Fruit fly (Drosophila melanogaster): ENCODE measurements around the gene upd1.

upd1 gene

DNA sequence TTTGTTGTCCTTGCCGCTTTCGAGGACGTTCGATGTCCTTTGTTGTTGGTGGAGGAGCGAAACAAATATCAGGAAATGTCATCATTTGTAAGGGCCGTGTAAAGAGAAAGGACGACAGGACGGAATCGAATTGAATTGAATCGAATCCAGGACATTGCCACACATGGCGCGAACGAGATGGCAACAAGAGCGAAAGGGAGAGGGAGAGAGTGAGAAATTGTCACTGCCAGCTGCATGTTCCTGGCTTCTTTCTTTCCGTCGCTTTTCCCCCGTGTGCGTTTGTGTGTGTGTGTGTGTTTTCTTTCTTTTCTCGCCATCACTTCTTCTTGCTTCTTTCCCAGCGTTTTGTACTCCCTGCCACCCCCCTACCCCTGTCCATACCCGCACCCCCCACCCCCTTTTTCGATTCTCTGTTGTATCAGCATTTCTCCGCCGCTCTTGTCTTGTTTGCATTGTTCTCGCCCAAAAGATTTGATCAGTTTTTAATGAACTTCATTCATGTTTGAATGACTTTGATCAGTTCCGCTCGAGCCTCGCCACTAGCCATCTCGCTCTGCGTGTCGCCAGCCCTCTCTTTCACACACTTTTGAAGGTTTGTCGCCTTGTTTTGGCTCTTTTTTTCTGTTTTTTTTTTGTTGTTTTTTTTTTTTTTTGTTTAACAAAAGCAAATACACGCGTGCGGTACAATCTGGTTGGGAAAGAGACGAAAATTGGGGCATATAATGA lies 11.0 kb downstream of the upd1 start:
- TF ChIP-seq Eip93F (GFP tag; optimal IDR thresholded peaks at IDR 0.05), result no peak
- no peak for TF ChIP-seq CG6792 (GFP tag; optimal IDR thresholded peaks at IDR 0.05)
- no peak for TF ChIP-seq fd85E (GFP tag; optimal IDR thresholded peaks at IDR 0.05)
- no peak for TF ChIP-seq Blimp-1 (GFP tag; optimal IDR thresholded peaks at IDR 0.05)
- no peak for TF ChIP-seq CG10669 (GFP tag; optimal IDR thresholded peaks at IDR 0.05)
- no peak for TF ChIP-seq lz (GFP tag; optimal IDR thresholded peaks at IDR 0.05)
- no peak for TF ChIP-seq CG3919 (GFP tag; optimal IDR thresholded peaks at IDR 0.05)
- no peak for TF ChIP-seq fd59A (GFP tag; optimal IDR thresholded peaks at IDR 0.05)
- TF ChIP-seq CG34406 (GFP tag; optimal IDR thresholded peaks at IDR 0.05), result no peak
- no peak for TF ChIP-seq Smox (GFP tag; optimal IDR thresholded peaks at IDR 0.05)
- TF ChIP-seq Eip75B (GFP tag; optimal IDR thresholded peaks at IDR 0.05), result no peak
- no peak for TF ChIP-seq CG15336 (GFP tag; IDR thresholded peaks at IDR 0.05)
- no peak for TF ChIP-seq Ets21C (GFP tag; optimal IDR thresholded peaks at IDR 0.05)
- TF ChIP-seq CG6276 (GFP tag; optimal IDR thresholded peaks at IDR 0.05), result no peak
- no peak for TF ChIP-seq Met (GFP tag; optimal IDR thresholded peaks at IDR 0.05)

DNA sequence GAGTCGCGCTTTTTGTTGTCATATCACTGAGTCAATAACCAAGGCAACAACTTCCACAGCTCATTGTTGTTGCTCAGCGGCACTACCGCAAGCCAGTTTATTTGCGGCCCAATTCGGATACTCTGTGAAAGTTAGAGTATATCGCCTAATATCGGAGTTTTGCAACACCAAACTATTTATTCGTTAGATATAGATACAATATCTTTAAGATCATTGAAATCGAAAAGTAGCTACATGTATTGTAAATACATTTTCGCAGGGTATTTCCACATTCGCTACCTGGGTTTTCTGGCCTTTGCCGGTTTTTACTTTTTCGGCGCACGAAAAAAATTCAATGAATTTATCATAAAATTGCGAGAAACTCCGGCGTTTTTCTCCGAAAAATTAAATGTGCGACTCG lies 15.1 kb downstream of the upd1 start:
- TF ChIP-seq Sox102F (GFP tag; optimal IDR thresholded peaks at IDR 0.05), result peak; percentile 92
- TF ChIP-seq Met (GFP tag; optimal IDR thresholded peaks at IDR 0.05), result peak; percentile 90
- TF ChIP-seq CG1621 (tag; optimal IDR thresholded peaks at IDR 0.05), result no peak
- TF ChIP-seq svp (GFP tag), result peak; percentile 97
- peak; percentile 88 for TF ChIP-seq CG3919 (GFP tag; optimal IDR thresholded peaks at IDR 0.05)
- peak; percentile 97 for TF ChIP-seq Eip78C (GFP tag)
- TF ChIP-seq CG6808 (GFP tag; optimal IDR thresholded peaks at IDR 0.05), result peak; percentile 46
- peak; percentile 54 for TF ChIP-seq Lpt (GFP tag; optimal IDR thresholded peaks at IDR 0.05)
- TF ChIP-seq Blimp-1 (GFP tag; optimal IDR thresholded peaks at IDR 0.05), result peak; percentile 84
- peak in 1 of 2 experiments; percentile 59 for TF ChIP-seq ss (GFP tag; optimal IDR thresholded peaks at IDR 0.05)
- peak; percentile 74 for TF ChIP-seq CG10631 (GFP tag; optimal IDR thresholded peaks at IDR 0.05)
- peak; percentile 30 for TF ChIP-seq spab (GFP tag; optimal IDR thresholded peaks at IDR 0.05)
- TF ChIP-seq CG7368 (GFP tag; optimal IDR thresholded peaks at IDR 0.05), result peak; percentile 79
- peak; percentile 89 for TF ChIP-seq pdm3 (GFP tag; optimal IDR thresholded peaks at IDR 0.05)
- peak; percentile 93 for TF ChIP-seq CG6163 (GFP tag; IDR thresholded peaks at IDR 0.05)
- TF ChIP-seq Eip93F (GFP tag; optimal IDR thresholded peaks at IDR 0.05), result peak; percentile 61
- peak; percentile 90 for TF ChIP-seq CG11902 (GFP tag; optimal IDR thresholded peaks at IDR 0.05)
- TF ChIP-seq CG10669 (GFP tag; optimal IDR thresholded peaks at IDR 0.05), result peak; percentile 58
- TF ChIP-seq Ets96B (tag; optimal IDR thresholded peaks at IDR 0.05), result peak; percentile 40
- peak; percentile 80 for TF ChIP-seq vri (GFP tag; optimal IDR thresholded peaks at IDR 0.05)
- TF ChIP-seq Gug (GFP tag; IDR thresholded peaks at IDR 0.05), result peak; percentile 63
- peak; percentile 58 for TF ChIP-seq CG11294 (GFP tag; IDR thresholded peaks at IDR 0.05)
- peak; percentile 2 for TF ChIP-seq fd59A (GFP tag; optimal IDR thresholded peaks at IDR 0.05)
- peak; percentile 83 for TF ChIP-seq acj6 (GFP tag; optimal IDR thresholded peaks at IDR 0.05)
- TF ChIP-seq CG6854 (GFP tag; optimal IDR thresholded peaks at IDR 0.05), result peak; percentile 87
- TF ChIP-seq OdsH (GFP tag; optimal IDR thresholded peaks at IDR 0.05), result peak; percentile 85
- peak; percentile 77 for TF ChIP-seq CG11762 (GFP tag; optimal IDR thresholded peaks at IDR 0.05; ENCODE audit: insufficient read depth)
- TF ChIP-seq fkh (GFP tag; optimal IDR thresholded peaks at IDR 0.05), result peak; percentile 73
- TF ChIP-seq Hr38 (GFP tag; optimal IDR thresholded peaks at IDR 0.05), result no peak
- TF ChIP-seq fd85E (GFP tag; optimal IDR thresholded peaks at IDR 0.05), result peak; percentile 20
- peak; percentile 57 for TF ChIP-seq CG16779 (tag; optimal IDR thresholded peaks at IDR 0.05)
- peak; percentile 84 for TF ChIP-seq Eip75B (GFP tag; optimal IDR thresholded peaks at IDR 0.05)
- TF ChIP-seq esn (GFP tag; optimal IDR thresholded peaks at IDR 0.05), result peak; percentile 92
- peak; percentile 81 for TF ChIP-seq achi (GFP tag; optimal IDR thresholded peaks at IDR 0.05)
- peak; percentile 84 for TF ChIP-seq Sox15 (GFP tag; optimal IDR thresholded peaks at IDR 0.05)
- TF ChIP-seq CG8632 (GFP tag; optimal IDR thresholded peaks at IDR 0.05), result peak; percentile 89
- TF ChIP-seq Smox (GFP tag; optimal IDR thresholded peaks at IDR 0.05), result peak; percentile 89
- peak; percentile 70 for TF ChIP-seq CG6276 (GFP tag; optimal IDR thresholded peaks at IDR 0.05)
- TF ChIP-seq cyc (GFP tag; optimal IDR thresholded peaks at IDR 0.05), result peak; percentile 92
- TF ChIP-seq CG3032 (tag; optimal IDR thresholded peaks at IDR 0.05), result peak; percentile 48
- TF ChIP-seq CG32006 (GFP tag; optimal IDR thresholded peaks at IDR 0.05), result peak; percentile 81
- TF ChIP-seq CG8319 (GFP tag; optimal IDR thresholded peaks at IDR 0.05), result peak; percentile 88
- peak; percentile 89 for TF ChIP-seq eg (GFP tag; IDR thresholded peaks at IDR 0.05)
